Fruit fly (Drosophila melanogaster): Measurements from ENCODE around the gene tut.

DNA sequence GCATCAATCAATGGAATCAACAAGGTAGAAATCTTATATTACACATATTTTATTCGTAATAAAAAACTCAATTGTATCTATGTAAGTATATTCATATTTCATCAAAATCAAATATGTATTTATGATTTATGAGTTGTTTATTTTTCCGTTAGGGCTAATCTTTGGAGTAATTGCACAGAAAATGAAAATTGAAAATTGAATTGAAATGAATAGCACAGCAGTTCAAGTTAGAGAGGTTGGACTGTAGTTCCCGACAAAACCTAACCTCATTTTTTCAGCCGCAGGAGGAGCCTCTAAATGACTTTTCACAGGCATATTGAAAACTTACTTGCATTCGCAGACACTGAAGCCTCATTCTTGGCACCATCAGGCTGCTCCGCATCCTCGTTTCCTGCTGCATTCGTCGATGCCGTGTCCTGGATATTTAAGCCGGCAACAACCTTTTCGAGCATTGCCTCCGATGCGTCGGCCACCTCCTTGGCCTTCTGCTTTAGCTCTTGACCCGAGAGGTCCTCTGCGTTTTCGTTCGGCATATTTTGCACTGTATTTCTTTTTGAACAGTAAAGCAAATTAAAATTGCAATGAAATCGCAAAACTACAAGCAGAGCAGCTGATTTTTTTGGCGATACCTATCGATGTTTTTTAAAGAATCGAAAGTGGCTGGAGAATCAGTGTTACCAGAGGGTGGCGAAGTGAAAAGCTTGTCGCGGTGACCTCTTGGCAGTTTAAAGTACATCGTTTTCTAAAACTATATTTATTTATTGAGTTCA is 32.6 kb downstream of the tut start, which contains the start of gene Nmt:
- TF ChIP-seq CG31627 (GFP tag; optimal IDR thresholded peaks at IDR 0.05) (peak; percentile 37), Hr39 (GFP tag; optimal IDR thresholded peaks at IDR 0.05) (peak; percentile 42), CG6163 (GFP tag; IDR thresholded peaks at IDR 0.05) (peak; percentile 58; the same call in 1 of the 3 replicates), Sox102F (GFP tag; optimal IDR thresholded peaks at IDR 0.05) (no peak), CG15336 (GFP tag; IDR thresholded peaks at IDR 0.05) (peak; percentile 77), CG8632 (GFP tag; optimal IDR thresholded peaks at IDR 0.05) (peak; percentile 24), OdsH (GFP tag; optimal IDR thresholded peaks at IDR 0.05) (peak; percentile 56), CG11762 (GFP tag; optimal IDR thresholded peaks at IDR 0.05; ENCODE audit: insufficient read depth) (no peak), fd85E (GFP tag; optimal IDR thresholded peaks at IDR 0.05) (no peak), vri (GFP tag; optimal IDR thresholded peaks at IDR 0.05) (no peak), eg (GFP tag; IDR thresholded peaks at IDR 0.05) (peak; percentile 51; the same call in 1 of the 3 replicates), net (GFP tag; optimal IDR thresholded peaks at IDR 0.05) (no peak), CG6276 (GFP tag; optimal IDR thresholded peaks at IDR 0.05) (no peak)

All from whole organism, prepupa.